Fruit fly (Drosophila melanogaster) whole organism, embryonic: ENCODE data around the gene Mst36Fb.

Experiments
- CG11398 ChIP-seq: fragments of 200-800 bp; sonication (Bioruptor generic); optimal IDR thresholded peaks from 2 replicates; lab custom pipeline; 2016; ENCODE audit warnings: missing biosample characterization, missing genetic modification characterization
- CG12659 ChIP-seq: fragments of 200-800 bp; sonication (Bioruptor generic); optimal IDR thresholded peaks from 3 replicates; lab custom pipeline; 2017; ENCODE audit warnings: mild to moderate bottlenecking, missing biosample characterization, missing genetic modification reagents, missing genetic modification characterization
- CG12744 ChIP-seq: fragments of 200-800 bp; sonication (Bioruptor generic); optimal IDR thresholded peaks from 2 replicates; lab custom pipeline; 2016; ENCODE audit warnings: missing biosample characterization, missing genetic modification characterization
- CG13424 ChIP-seq: fragments of 200-800 bp; sonication (Bioruptor generic); optimal IDR thresholded peaks from 2 replicates; lab custom pipeline; 2019; ENCODE audit warnings: missing biosample characterization, mild to moderate bottlenecking, missing genetic modification characterization, moderate library complexity
- CG14710 ChIP-seq: fragments of 200-800 bp; sonication (Bioruptor generic); optimal IDR thresholded peaks from 3 replicates; lab custom pipeline; 2019; ENCODE audit warnings: missing biosample characterization, mild to moderate bottlenecking, missing genetic modification characterization, moderate library complexity
- CG14860 ChIP-seq: fragments of 200-800 bp; sonication (Bioruptor generic); IDR thresholded peaks from 3 replicates; pipeline ENCODE4 v1.3.6; 2022; ENCODE audit warnings: missing biosample characterization, missing genetic modification characterization; ENCODE audit not compliant: partially characterized antibody
- CG1647 ChIP-seq: fragments of 200-800 bp; sonication (Bioruptor generic); optimal IDR thresholded peaks from 3 replicates; lab custom pipeline; 2016; ENCODE audit warnings: missing biosample characterization, missing genetic modification characterization
- CG17829 ChIP-seq: fragments of 200-800 bp; optimal IDR thresholded peaks from 2 replicates; lab custom pipeline; 2019; ENCODE audit warnings: missing biosample characterization, mild to moderate bottlenecking, missing genetic modification characterization, moderate library complexity
- CG1792 ChIP-seq: fragments of 200-800 bp; sonication (Bioruptor generic); optimal IDR thresholded peaks from 2 replicates; lab custom pipeline; 2016; ENCODE audit warnings: missing biosample characterization, missing genetic modification characterization
- CG2129 ChIP-seq: fragments of 200-800 bp; sonication (Bioruptor generic); IDR thresholded peaks from 2 replicates; pipeline ENCODE4 v1.3.6; 2022; ENCODE audit warnings: missing biosample characterization, missing genetic modification characterization; ENCODE audit not compliant: partially characterized antibody
- CG31365 ChIP-seq: fragments of 200-800 bp; sonication (Bioruptor generic); optimal IDR thresholded peaks from 2 replicates; lab custom pipeline; 2018; ENCODE audit warnings: missing biosample characterization, mild to moderate bottlenecking, missing genetic modification characterization
- CG31388 ChIP-seq: fragments of 200-800 bp; sonication (Bioruptor generic); optimal IDR thresholded peaks from 2 replicates; lab custom pipeline; 2016; ENCODE audit warnings: missing biosample characterization, missing genetic modification characterization
- CG3995 ChIP-seq: fragments of 200-800 bp; sonication (Bioruptor generic); optimal IDR thresholded peaks from 3 replicates; lab custom pipeline; 2016; ENCODE audit warnings: missing biosample characterization, missing genetic modification characterization
- CG4282 ChIP-seq: fragments of 200-800 bp; sonication (Bioruptor generic); optimal IDR thresholded peaks from 2 replicates; lab custom pipeline; 2016; ENCODE audit warnings: missing biosample characterization, missing genetic modification characterization
- CG4617 ChIP-seq: fragments of 200-800 bp; sonication (Bioruptor generic); optimal IDR thresholded peaks from 3 replicates; lab custom pipeline; 2016; ENCODE audit warnings: missing biosample characterization, missing genetic modification characterization, borderline replicate concordance
- CG6813 ChIP-seq: fragments of 200-800 bp; sonication (Bioruptor generic); optimal IDR thresholded peaks from 2 replicates; lab custom pipeline; 2017; ENCODE audit warnings: missing biosample characterization, missing genetic modification characterization, mild to moderate bottlenecking, moderate library complexity, missing genetic modification reagents
- CG9609 ChIP-seq: fragments of 200-800 bp; sonication (Bioruptor generic); optimal IDR thresholded peaks from 3 replicates; lab custom pipeline; 2016; ENCODE audit warnings: missing biosample characterization, missing genetic modification characterization
- CTCF ChIP-seq: fragments of 200-800 bp; sonication (Bioruptor generic); optimal IDR thresholded peaks from 2 replicates; lab custom pipeline; 2017; ENCODE audit warnings: missing biosample characterization, mild to moderate bottlenecking, missing genetic modification characterization, moderate library complexity
- Chrac-16 ChIP-seq: fragments of 200-800 bp; sonication (Bioruptor generic); optimal IDR thresholded peaks from 3 replicates; lab custom pipeline; 2016; ENCODE audit warnings: missing biosample characterization, missing genetic modification characterization
- Dbx ChIP-seq: fragments of 200-800 bp; sonication (Bioruptor generic); IDR thresholded peaks from 3 replicates; pipeline ENCODE4 v1.3.6; 2022; ENCODE audit warnings: missing biosample characterization, missing genetic modification characterization
- Dfd ChIP-seq, 2 experiments: fragments of >200 bp; optimal IDR thresholded peaks; 2 replicates each; lab custom pipeline; 2017; ENCODE audit warnings: missing biosample characterization in 2 of 2, missing genetic modification characterization in 2 of 2
- ERR ChIP-seq: fragments of 200-800 bp; sonication (Bioruptor generic); optimal IDR thresholded peaks from 2 replicates; lab custom pipeline; 2016; ENCODE audit warnings: missing biosample characterization, missing genetic modification characterization
- Fer2 ChIP-seq: fragments of 200-800 bp; sonication (Bioruptor generic); optimal IDR thresholded peaks from 2 replicates; lab custom pipeline; 2018; ENCODE audit warnings: missing biosample characterization, mild to moderate bottlenecking, missing genetic modification characterization, moderate library complexity
- Gsc ChIP-seq: fragments of 200-800 bp; sonication (Bioruptor generic); IDR thresholded peaks from 2 replicates; pipeline ENCODE4 v1.3.6; 2022; ENCODE audit warnings: missing biosample characterization, missing genetic modification characterization
- HHEX ChIP-seq: fragments of 200-800 bp; sonication (Bioruptor generic); optimal IDR thresholded peaks from 3 replicates; lab custom pipeline; 2017; ENCODE audit warnings: missing biosample characterization, mild to moderate bottlenecking, missing genetic modification characterization, missing genetic modification reagents
- HLH3B ChIP-seq: fragments of 200-800 bp; sonication (Bioruptor generic); IDR thresholded peaks from 2 replicates; pipeline ENCODE4 v1.3.6; 2022; ENCODE audit warnings: missing biosample characterization, missing genetic modification characterization
- Hr78 ChIP-seq, 2 experiments: fragments of 200-800 bp in 1 of 2; fragments of >200 bp in 1 of 2; sonication (Bioruptor generic) in 1 of 2; optimal IDR thresholded peaks; 2 replicates each; lab custom pipeline; 2017 to 2019; ENCODE audit warnings: missing biosample characterization in 2 of 2, missing genetic modification characterization in 2 of 2, mild to moderate bottlenecking in 1 of 2, moderate library complexity in 1 of 2
- Mad ChIP-seq: fragments of 200-800 bp; sonication (Bioruptor generic); optimal IDR thresholded peaks from 2 replicates; lab custom pipeline; 2016; ENCODE audit warnings: missing biosample characterization, missing genetic modification characterization
- Neu2 ChIP-seq: fragments of 200-800 bp; sonication (Bioruptor generic); optimal IDR thresholded peaks from 3 replicates; lab custom pipeline; 2016; ENCODE audit warnings: missing biosample characterization, missing genetic modification characterization, borderline replicate concordance
- Ravus ChIP-seq: fragments of 200-800 bp; sonication (Bioruptor generic); IDR thresholded peaks from 2 replicates; pipeline ENCODE4 v1.3.6; 2022; ENCODE audit warnings: missing biosample characterization, missing genetic modification characterization
- Stat92E ChIP-seq, 3 experiments: fragments of >200 bp in 2 of 3; fragments of 200-800 bp in 1 of 3; sonication (Bioruptor generic) in 1 of 3; optimal IDR thresholded peaks; 2 replicates each; lab custom pipeline; 2017 to 2019; ENCODE audit warnings: missing biosample characterization in 3 of 3, missing genetic modification characterization in 3 of 3, mild to moderate bottlenecking in 1 of 3, moderate library complexity in 1 of 3
- ash1 ChIP-seq: fragments of 200-800 bp; sonication (Bioruptor generic); optimal IDR thresholded peaks from 2 replicates; lab custom pipeline; 2018; ENCODE audit warnings: missing biosample characterization, mild to moderate bottlenecking, missing genetic modification characterization
- cas ChIP-seq: fragments of 200-800 bp; sonication (Bioruptor generic); IDR thresholded peaks from 2 replicates; pipeline ENCODE4 v1.3.6; 2022; ENCODE audit warnings: missing biosample characterization, missing genetic modification characterization
- danr ChIP-seq: fragments of 200-800 bp; sonication (Bioruptor generic); IDR thresholded peaks from 2 replicates; pipeline ENCODE4 v1.3.6; 2022; ENCODE audit warnings: missing biosample characterization, missing genetic modification characterization
- ems ChIP-seq: fragments of 200-800 bp; sonication (Bioruptor generic); optimal IDR thresholded peaks from 3 replicates; lab custom pipeline; 2016; ENCODE audit warnings: missing biosample characterization, missing genetic modification characterization
- en ChIP-seq: fragments of 200-800 bp; sonication (Bioruptor generic); optimal IDR thresholded peaks from 2 replicates; lab custom pipeline; 2016; ENCODE audit warnings: missing biosample characterization, missing genetic modification characterization
- fd102C ChIP-seq: fragments of 200-800 bp; sonication (Bioruptor generic); optimal IDR thresholded peaks from 2 replicates; lab custom pipeline; 2018; ENCODE audit warnings: missing biosample characterization, mild to moderate bottlenecking, missing genetic modification characterization, moderate library complexity
- fru ChIP-seq: fragments of >200 bp; optimal IDR thresholded peaks from 2 replicates; lab custom pipeline; 2017
- ftz-f1 ChIP-seq: fragments of 200-800 bp; sonication (Bioruptor generic); optimal IDR thresholded peaks from 2 replicates; lab custom pipeline; 2016; ENCODE audit warnings: missing biosample characterization, missing genetic modification characterization
- jumu ChIP-seq: fragments of 200-800 bp; sonication (Bioruptor generic); optimal IDR thresholded peaks from 3 replicates; lab custom pipeline; 2016; ENCODE audit warnings: missing biosample characterization, missing genetic modification characterization
- nau ChIP-seq: fragments of 200-800 bp; sonication (Bioruptor generic); optimal IDR thresholded peaks from 3 replicates; lab custom pipeline; 2017; ENCODE audit warnings: missing biosample characterization, mild to moderate bottlenecking, missing genetic modification characterization, missing genetic modification reagents
- phol ChIP-seq: fragments of 200-800 bp; sonication (Bioruptor generic); optimal IDR thresholded peaks from 3 replicates; lab custom pipeline; 2018; ENCODE audit warnings: missing biosample characterization, mild to moderate bottlenecking, missing genetic modification characterization, moderate library complexity
- psq ChIP-seq: fragments of 200-800 bp; sonication (Bioruptor generic); optimal IDR thresholded peaks from 2 replicates; lab custom pipeline; 2017; ENCODE audit warnings: missing biosample characterization, missing genetic modification characterization
- sens ChIP-seq: fragments of 200-800 bp; sonication (Bioruptor generic); peaks from one replicate; lab custom pipeline; 2016; ENCODE audit warnings: missing biosample characterization, missing genetic modification characterization
- sens-2 ChIP-seq: fragments of 200-800 bp; sonication (Bioruptor generic); IDR thresholded peaks from 2 replicates; pipeline ENCODE4 v1.3.6; 2022; ENCODE audit warnings: missing biosample characterization, missing genetic modification characterization
- sug ChIP-seq: fragments of 200-800 bp; optimal IDR thresholded peaks from 2 replicates; lab custom pipeline; 2019; ENCODE audit warnings: missing biosample characterization, mild to moderate bottlenecking, missing genetic modification characterization, moderate library complexity
- tin ChIP-seq: fragments of 200-800 bp; sonication (Bioruptor generic); optimal IDR thresholded peaks from 3 replicates; lab custom pipeline; 2016; ENCODE audit warnings: missing biosample characterization, missing genetic modification characterization
- tup ChIP-seq: fragments of 200-800 bp; sonication (Bioruptor generic); optimal IDR thresholded peaks from 2 replicates; lab custom pipeline; 2016; ENCODE audit warnings: missing biosample characterization, mild to moderate bottlenecking, missing genetic modification characterization, moderate library complexity
- vfl ChIP-seq: fragments of 200-800 bp; sonication (Bioruptor generic); optimal IDR thresholded peaks from 2 replicates; lab custom pipeline; 2016; ENCODE audit warnings: missing biosample characterization, missing genetic modification characterization
- wdn ChIP-seq: fragments of 200-800 bp; sonication (Bioruptor generic); IDR thresholded peaks from 2 replicates; pipeline ENCODE4 v1.3.6; 2022; ENCODE audit warnings: missing biosample characterization, missing genetic modification characterization

The Mst36Fb gene

DNA sequence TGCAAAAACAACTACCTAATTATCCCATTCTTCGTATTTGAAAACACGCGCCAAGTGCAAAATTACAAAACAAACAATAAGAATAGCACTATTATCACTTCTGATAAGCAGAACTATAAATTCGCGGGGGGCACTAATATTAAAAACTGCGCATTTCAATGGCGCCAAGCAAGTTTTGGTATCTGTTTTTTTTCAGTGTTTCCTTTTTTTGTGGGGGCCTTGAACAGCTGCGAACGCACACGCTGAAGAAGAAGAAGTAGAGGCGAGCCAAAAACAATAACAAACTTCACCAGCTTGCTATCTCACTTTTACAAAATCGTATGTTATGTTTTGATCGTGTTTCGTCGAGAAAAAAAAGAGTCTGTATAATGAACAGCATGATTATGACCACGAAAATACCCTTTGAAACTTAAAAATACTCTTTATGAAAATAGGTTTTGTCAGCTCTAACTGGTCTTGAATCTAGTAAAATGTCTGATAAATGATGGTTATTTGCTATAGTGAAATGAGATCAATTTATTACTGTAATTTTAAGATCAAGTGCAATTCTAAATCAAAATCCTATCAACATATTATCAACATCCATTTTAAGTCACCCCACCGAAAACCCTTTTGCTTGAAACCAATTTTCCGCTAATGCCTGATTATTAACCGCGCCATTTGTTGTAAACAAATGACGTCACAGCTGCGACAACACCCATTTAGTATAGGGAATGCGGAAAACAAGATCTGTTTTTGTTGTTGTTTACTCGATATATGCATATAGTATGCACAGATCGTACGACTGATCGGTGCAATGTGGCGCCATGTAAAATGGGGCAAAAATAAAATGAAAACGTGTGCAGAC is 19.2 kb upstream of the Mst36Fb start (continued):
- TF ChIP-seq CG14710 (tag; lab: Kevin White, UChicago) (peak; percentile 49), nau (GFP tag; lab: Kevin White, UChicago) (no peak), CG11398 (GFP tag; lab: Kevin White, UChicago) (peak; percentile 19), CG6813 (GFP tag; lab: Kevin White, UChicago) (peak; percentile 44), phol (tag; lab: Kevin White, UChicago) (peak; percentile 66), psq (GFP tag; lab: Kevin White, UChicago) (peak; percentile 67), Dfd (GFP tag; optimal IDR thresholded peaks at IDR 0.05; lab: Kevin White, UChicago) (no peak), CG9609 (GFP tag; lab: Kevin White, UChicago) (peak; percentile 72), Dbx (GFP tag; lab: Robert Waterston, UW) (peak; percentile 72; the same call in 2 of the 3 replicates), sens-2 (GFP tag; lab: Robert Waterston, UW) (no peak), Gsc (0 out of 2 replicates have a peak, but pooled peaks have one; percentile 14), CG2129 (no peak), Neu2 (GFP tag; lab: Kevin White, UChicago) (no peak), Hr78 (GFP tag; optimal IDR thresholded peaks at IDR 0.05; lab: Kevin White, UChicago) (no peak), vfl (GFP tag; lab: Kevin White, UChicago) (peak; percentile 1), Stat92E (GFP tag; optimal IDR thresholded peaks at IDR 0.05; lab: Kevin White, UChicago) (no peak), Chrac-16 (peak; percentile 67), fru (lab: Kevin White, UChicago) (no peak), danr (GFP tag; lab: Robert Waterston, UW) (no peak), ERR (GFP tag; lab: Kevin White, UChicago) (peak; percentile 58), jumu (GFP tag; lab: Kevin White, UChicago) (peak; percentile 67), en (GFP tag; lab: Kevin White, UChicago) (peak; percentile 45), CG1647 (GFP tag; lab: Kevin White, UChicago) (peak; percentile 58), sens (GFP tag; lab: Kevin White, UChicago) (peak; percentile 93), Fer2 (tag; lab: Kevin White, UChicago) (no peak), wdn (0 out of 2 replicates have a peak, but pooled peaks have one; percentile 29), HHEX (GFP tag; lab: Kevin White, UChicago) (peak; percentile 49), ftz-f1 (peak; percentile 97), CTCF (peak; percentile 32), CG12744 (GFP tag; lab: Kevin White, UChicago) (peak; percentile 42), CG3995 (GFP tag; lab: Kevin White, UChicago) (no peak), CG17829 (tag; lab: Kevin White, UChicago) (peak; percentile 30), CG31365 (tag; lab: Kevin White, UChicago) (no peak), tup (GFP tag; lab: Kevin White, UChicago) (no peak), cas (GFP tag; lab: Robert Waterston, UW) (no peak), CG1792 (GFP tag; lab: Kevin White, UChicago) (no peak), CG4617 (peak; percentile 17), CG12659 (GFP tag; lab: Kevin White, UChicago) (peak; percentile 50), fd102C (GFP tag; lab: Kevin White, UChicago) (no peak), CG31388 (GFP tag; lab: Kevin White, UChicago) (peak; percentile 35), tin (GFP tag; lab: Kevin White, UChicago) (peak; percentile 47), ash1 (GFP tag; lab: Kevin White, UChicago) (no peak), HLH3B (peak; percentile 52; the same call in 1 of the 2 replicates), ems (GFP tag; lab: Kevin White, UChicago) (peak; percentile 41), CG4282 (GFP tag; lab: Kevin White, UChicago) (peak; percentile 18), sug (tag; lab: Kevin White, UChicago) (peak; percentile 100), CG13424 (tag; lab: Kevin White, UChicago) (peak; percentile 60), Ravus (GFP tag; lab: Robert Waterston, UW) (no peak), Mad (GFP tag; lab: Kevin White, UChicago) (no peak), CG14860 (GFP tag; lab: Robert Waterston, UW) (no peak)
